Fruit fly (Drosophila melanogaster) whole organism, pupa: Measurements from ENCODE around the gene CG8176.

Experiments
- CG12605 ChIP-seq: fragments of 200-800 bp; sonication (Bioruptor generic); IDR thresholded peaks from 2 replicates; pipeline ENCODE4 v1.3.6; 2022; ENCODE audit warnings: missing biosample characterization, missing genetic modification characterization
- CG13204 ChIP-seq: fragments of 200-800 bp; sonication (Bioruptor generic); optimal IDR thresholded peaks from 2 replicates; lab custom pipeline; 2018; ENCODE audit warnings: missing biosample characterization, mild to moderate bottlenecking, missing genetic modification characterization, moderate library complexity
- CG32121 ChIP-seq: fragments of 200-800 bp; sonication (Bioruptor generic); IDR thresholded peaks from 2 replicates; pipeline ENCODE4 v1.3.6; 2022; ENCODE audit warnings: missing biosample characterization, missing genetic modification characterization
- CG8159 ChIP-seq: fragments of 200-800 bp; sonication (Bioruptor generic); optimal IDR thresholded peaks from 3 replicates; lab custom pipeline; 2018; ENCODE audit warnings: missing biosample characterization, mild to moderate bottlenecking, missing genetic modification characterization, moderate library complexity
- CG8301 ChIP-seq: fragments of 200-800 bp; sonication (Bioruptor generic); optimal IDR thresholded peaks from 2 replicates; lab custom pipeline; 2018; ENCODE audit warnings: missing biosample characterization, mild to moderate bottlenecking, missing genetic modification characterization
- EcR ChIP-seq: fragments of 200-800 bp; sonication (Bioruptor generic); optimal IDR thresholded peaks from 3 replicates; lab custom pipeline; 2019; ENCODE audit warnings: missing biosample characterization, missing genetic modification characterization, mild to moderate bottlenecking, moderate library complexity, missing genetic modification reagents
- Ets98B ChIP-seq: fragments of 200-800 bp; sonication (Bioruptor generic); IDR thresholded peaks from 2 replicates; pipeline ENCODE4 v1.3.6; 2022; ENCODE audit warnings: missing biosample characterization, missing genetic modification characterization
- Snoo ChIP-seq: fragments of 200-800 bp; sonication (Bioruptor generic); optimal IDR thresholded peaks from 3 replicates; lab custom pipeline; 2017; ENCODE audit warnings: missing biosample characterization, mild to moderate bottlenecking, missing genetic modification characterization, inconsistent platforms
- fd96Ca ChIP-seq: fragments of 200-800 bp; sonication (Bioruptor generic); IDR thresholded peaks from 3 replicates; pipeline ENCODE4 v1.3.6; 2022; ENCODE audit warnings: missing biosample characterization, missing genetic modification characterization
- gl ChIP-seq: fragments of 200-800 bp; sonication (Bioruptor generic); optimal IDR thresholded peaks from 2 replicates; lab custom pipeline; 2018; ENCODE audit warnings: missing biosample characterization, mild to moderate bottlenecking, missing genetic modification characterization
- rn ChIP-seq: fragments of 200-800 bp; sonication (Bioruptor generic); IDR thresholded peaks from 2 replicates; pipeline ENCODE4 v1.3.6; 2022; ENCODE audit warnings: missing biosample characterization, missing genetic modification characterization

dm6 chr3R:9563240-9563992, 47.6 kb downstream of the CG8176 start, which contains the start of the genes CG9393 and Vps45:
- no peak for TF ChIP-seq CG8301
- TF ChIP-seq CG8159 (tag; lab: Kevin White, UChicago), result no peak
- no peak for TF ChIP-seq Ets98B (GFP tag; lab: Robert Waterston, UW)
- no peak for TF ChIP-seq CG13204 (GFP tag; lab: Kevin White, UChicago)
- no peak for TF ChIP-seq Snoo (tag; lab: Kevin White, UChicago)
- TF ChIP-seq fd96Ca (GFP tag; lab: Robert Waterston, UW), result no peak
- TF ChIP-seq gl (tag; lab: Kevin White, UChicago), result no peak
- no peak for TF ChIP-seq EcR
- TF ChIP-seq CG32121, result peak; percentile 32; the same call in 1 of the 2 replicates
- TF ChIP-seq rn, result no peak
- TF ChIP-seq CG12605, result no peak
